Fruit fly (Drosophila melanogaster): ENCODE data around the gene CG14218.

Gene CG14218

dm6 chrX:19565714-19566316, 16.0 kb downstream of the CG14218 start, which contains the start of the genes Grip84 and car (continued):
- TF ChIP-seq Blimp-1 (GFP tag; optimal IDR thresholded peaks at IDR 0.05) (no peak), unc-4 (GFP tag; IDR thresholded peaks at IDR 0.05; ENCODE audit: partially characterized antibody) (no peak), crp (GFP tag; optimal IDR thresholded peaks at IDR 0.05) (peak; percentile 37 to 90), CG4360 (GFP tag; IDR thresholded peaks at IDR 0.05) (no peak), ci (GFP tag; IDR thresholded peaks at IDR 0.05) (0 out of 3 replicates have a peak, but pooled peaks have one; percentile 5), Optix (GFP tag; IDR thresholded peaks at IDR 0.05) (no peak), ttk (GFP tag; IDR thresholded peaks at IDR 0.05) (peak; percentile 41; the same call in 1 of the 2 replicates), jigr1 (GFP tag; IDR thresholded peaks at IDR 0.05) (peak; percentile 54; the same call in 1 of the 3 replicates), B-H1 (GFP tag; IDR thresholded peaks at IDR 0.05) (no peak), p53 (GFP tag; optimal IDR thresholded peaks at IDR 0.05) (peak; percentile 18), Myb (GFP tag; optimal IDR thresholded peaks at IDR 0.05) (peak; percentile 25), tgo (GFP tag; IDR thresholded peaks at IDR 0.05) (peak; percentile 73), Hr3 (GFP tag; optimal IDR thresholded peaks at IDR 0.05) (peak; percentile 71), Sox102F (GFP tag; optimal IDR thresholded peaks at IDR 0.05) (no peak), H2.0 (GFP tag; IDR thresholded peaks at IDR 0.05) (peak; percentile 23; the same call in 1 of the 2 replicates), mam (GFP tag; optimal IDR thresholded peaks at IDR 0.05) (peak; percentile 80), Opbp (GFP tag; IDR thresholded peaks at IDR 0.05; ENCODE audit: partially characterized antibody) (0 out of 3 replicates have a peak, but pooled peaks have one; percentile 11), Spps (tag; optimal IDR thresholded peaks at IDR 0.05) (peak; percentile 26), gro (GFP tag; optimal IDR thresholded peaks at IDR 0.05) (peak; percentile 34), inv (GFP tag; IDR thresholded peaks at IDR 0.05; ENCODE audit: partially characterized antibody) (no peak), tup (GFP tag; optimal IDR thresholded peaks at IDR 0.05) (no peak), zen (tag; optimal IDR thresholded peaks at IDR 0.05) (peak; percentile 61), Tbp (GFP tag; optimal IDR thresholded peaks at IDR 0.05) (no peak), hkb (optimal IDR thresholded peaks at IDR 0.05) (no peak), hkb (GFP tag; IDR thresholded peaks at IDR 0.05) (peak; percentile 60; the same call in 1 of the 2 replicates), repo (GFP tag; optimal IDR thresholded peaks at IDR 0.05) (no peak), trem (tag; optimal IDR thresholded peaks at IDR 0.05) (peak; percentile 60), gce (GFP tag; IDR thresholded peaks at IDR 0.05) (no peak), CG10959 (GFP tag; IDR thresholded peaks at IDR 0.05) (peak; percentile 27; the same call in 1 of the 2 replicates), Dip2 (GFP tag; IDR thresholded peaks at IDR 0.05) (no peak), sna (GFP tag; IDR thresholded peaks at IDR 0.05; ENCODE audit: partially characterized antibody) (no peak), zfh2 (GFP tag; optimal IDR thresholded peaks at IDR 0.05) (peak; percentile 57), CG9215 (GFP tag; IDR thresholded peaks at IDR 0.05) (peak; percentile 77; the same call in 1 of the 2 replicates), fd102C (GFP tag; optimal IDR thresholded peaks at IDR 0.05) (no peak), kah (GFP tag; optimal IDR thresholded peaks at IDR 0.05) (no peak), toy (GFP tag; IDR thresholded peaks at IDR 0.05) (no peak), Dp (GFP tag; optimal IDR thresholded peaks at IDR 0.05) (peak; percentile 22), Sin3A (optimal IDR thresholded peaks at IDR 0.05) (peak; percentile 90), zfh1 (GFP tag; IDR thresholded peaks at IDR 0.05) (no peak; the same call in 2 of the 3 replicates), fd96Cb (tag; optimal IDR thresholded peaks at IDR 0.05) (peak; percentile 56), nerfin-2 (GFP tag; IDR thresholded peaks at IDR 0.05; ENCODE audit: partially characterized antibody) (no peak), insv (GFP tag; optimal IDR thresholded peaks at IDR 0.05) (peak in 1 of 2 experiments; percentile 36), Dip3 (GFP tag; optimal IDR thresholded peaks at IDR 0.05) (peak; percentile 8), kni (GFP tag; optimal IDR thresholded peaks at IDR 0.05) (no peak), amos (GFP tag; IDR thresholded peaks at IDR 0.05; ENCODE audit: partially characterized antibody) (no peak), otp (GFP tag; IDR thresholded peaks at IDR 0.05) (no peak), CG13296 (GFP tag; optimal IDR thresholded peaks at IDR 0.05) (no peak), cwo (GFP tag; optimal IDR thresholded peaks at IDR 0.05) (no peak), Ravus (GFP tag; IDR thresholded peaks at IDR 0.05) (no peak), CG7963 (GFP tag; IDR thresholded peaks at IDR 0.05; ENCODE audit: partially characterized antibody) (no peak)

Data from whole organism, embryonic.